Worm (Caenorhabditis elegans) whole organism, mixed stage, embryonic: Measurements from ENCODE around the gene irld-67.

Experiments used
- blmp-1 ChIP-seq: fragments of 150-350 bp; optimal IDR thresholded peaks from 2 replicates; lab custom pipeline; 2014; ENCODE audit warnings: missing biosample characterization, missing genetic modification characterization
- ceh-43 ChIP-seq: fragments of 200-800 bp; sonication (Bioruptor generic); optimal IDR thresholded peaks from 2 replicates; lab custom pipeline; 2018; ENCODE audit warnings: mild to moderate bottlenecking, missing genetic modification characterization, moderate library complexity, missing compliant biosample characterization
- drap-1 ChIP-seq: fragments of 200-800 bp; sonication (Bioruptor generic); optimal IDR thresholded peaks from 3 replicates; lab custom pipeline; 2018; ENCODE audit warnings: mild to moderate bottlenecking, missing genetic modification characterization, missing compliant biosample characterization
- lin-13 ChIP-seq: fragments of 150-350 bp; optimal IDR thresholded peaks from 2 replicates; lab custom pipeline; 2014; ENCODE audit warnings: missing biosample characterization, missing genetic modification characterization
- lsy-2 ChIP-seq: fragments of 150-350 bp; optimal IDR thresholded peaks from 2 replicates; lab custom pipeline; 2014; ENCODE audit warnings: missing biosample characterization, missing genetic modification characterization
- mep-1 ChIP-seq: fragments of 150-350 bp; optimal IDR thresholded peaks from 2 replicates; lab custom pipeline; 2017; ENCODE audit warnings: missing biosample characterization, missing genetic modification reagents, missing genetic modification characterization, inconsistent platforms
- mls-2 ChIP-seq: sonication (generic microtip); optimal IDR thresholded peaks from 2 replicates; lab custom pipeline; 2016; ENCODE audit warnings: mild to moderate bottlenecking, missing genetic modification characterization, moderate library complexity, missing compliant biosample characterization
- nhr-28 ChIP-seq: fragments of 150-350 bp; optimal IDR thresholded peaks from 2 replicates; lab custom pipeline; 2014; ENCODE audit warnings: missing biosample characterization, missing genetic modification characterization
- nhr-76 ChIP-seq: sonication (generic microtip); optimal IDR thresholded peaks from 2 replicates; lab custom pipeline; 2017; ENCODE audit warnings: missing biosample characterization, missing genetic modification characterization
- pha-4 ChIP-seq: fragments of 150-350 bp; optimal IDR thresholded peaks from 2 replicates; lab custom pipeline; 2018; ENCODE audit warnings: missing biosample characterization, missing genetic modification reagents, missing genetic modification characterization
- snpc-4 ChIP-seq: fragments of 150-350 bp; optimal IDR thresholded peaks from 2 replicates; lab custom pipeline; 2014; ENCODE audit warnings: missing biosample characterization, missing genetic modification characterization
- unc-39 ChIP-seq: fragments of 150-350 bp; optimal IDR thresholded peaks from 2 replicates; lab custom pipeline; 2014; ENCODE audit warnings: missing biosample characterization, missing genetic modification characterization
- unc-62 ChIP-seq: fragments of 150-350 bp; optimal IDR thresholded peaks from 2 replicates; lab custom pipeline; 2014; ENCODE audit warnings: missing biosample characterization, missing genetic modification reagents, missing genetic modification characterization
- ztf-11 ChIP-seq: fragments of 150-350 bp; optimal IDR thresholded peaks from 2 replicates; lab custom pipeline; 2014; ENCODE audit warnings: missing biosample characterization, missing genetic modification characterization

DNA sequence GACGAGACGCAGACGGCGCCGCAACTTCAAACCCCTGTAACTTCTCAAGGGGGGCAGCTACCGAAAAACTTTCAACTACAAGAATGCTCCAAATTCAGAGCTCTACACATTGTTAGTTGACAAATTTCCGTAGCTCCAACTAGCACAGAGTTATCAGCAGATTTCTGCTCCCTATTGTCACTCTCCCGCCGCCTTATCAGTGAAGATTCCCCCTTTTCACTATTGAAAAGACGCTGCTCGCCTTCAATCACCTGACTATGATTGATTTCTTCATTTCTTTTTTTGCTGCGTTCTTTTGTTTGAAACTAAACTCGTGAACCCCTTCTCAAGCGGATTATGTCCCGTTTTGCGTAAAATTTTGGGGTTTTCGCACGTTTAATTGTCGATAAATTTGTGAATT lies 11.9 kb downstream of the irld-67 start:
- TF ChIP-seq lsy-2 (no peak), pha-4 (tag; lab: Kevin White, UChicago) (no peak), ztf-11 (tag; lab: Kevin White, UChicago) (no peak), unc-62 (no peak), snpc-4 (tag; lab: Kevin White, UChicago) (no peak), nhr-76 (tag; lab: Kevin White, UChicago) (no peak), mep-1 (no peak), blmp-1 (tag; lab: Kevin White, UChicago) (no peak), mls-2 (tag; lab: Kevin White, UChicago) (no peak), nhr-28 (tag; lab: Kevin White, UChicago) (no peak), drap-1 (GFP tag; lab: Kevin White, UChicago) (no peak), unc-39 (tag; lab: Kevin White, UChicago) (no peak), lin-13 (tag; lab: Kevin White, UChicago) (no peak), ceh-43 (GFP tag; lab: Kevin White, UChicago) (no peak)
